Fruit fly (Drosophila melanogaster): ENCODE measurements around the gene Scgdelta.

DNA sequence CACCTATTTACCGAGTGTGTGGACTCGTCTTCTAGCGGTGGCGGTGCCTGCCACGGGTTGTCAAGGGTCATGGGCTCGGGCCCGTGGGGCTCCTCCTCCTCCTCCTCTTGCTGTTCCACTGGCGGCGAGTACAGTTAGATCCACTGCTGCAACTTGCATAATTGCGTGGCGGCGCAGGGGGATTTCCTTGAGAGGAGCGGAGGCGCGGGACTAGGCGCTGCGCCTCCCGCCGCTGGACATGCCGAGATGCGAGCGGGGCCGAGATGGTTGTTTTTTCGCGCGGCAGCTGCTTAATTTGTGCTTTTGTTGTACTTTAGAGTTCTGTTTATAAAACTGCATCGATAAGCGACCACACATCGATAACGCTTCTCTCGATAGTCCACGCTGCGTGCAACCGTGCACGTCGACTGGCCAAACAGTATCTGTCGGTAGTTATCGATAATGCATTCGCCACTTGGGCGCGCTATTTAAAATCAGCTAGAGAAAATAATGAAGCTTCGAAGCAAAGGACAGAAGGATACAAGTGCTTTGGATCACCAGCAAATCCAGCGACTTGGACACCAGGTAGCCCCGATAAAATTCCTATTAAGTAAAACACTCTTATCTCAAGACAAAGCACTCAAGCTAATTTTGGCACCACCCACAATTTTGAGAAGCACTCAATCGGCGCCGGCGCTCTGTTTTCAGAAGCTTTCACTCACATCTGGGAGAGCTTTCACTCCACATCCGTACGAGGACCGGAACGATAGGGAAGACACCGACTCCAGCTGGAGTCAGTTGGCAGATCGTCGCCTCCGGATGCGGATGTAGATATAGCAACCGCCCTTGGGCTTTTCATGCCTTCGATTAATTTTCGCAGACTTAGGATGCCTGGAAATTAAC, 58.1 kb downstream of the Scgdelta start, which contains the start of gene a6:
- TF ChIP-seq CG14655 (GFP tag; optimal IDR thresholded peaks at IDR 0.05) (no peak), CG13204 (GFP tag; optimal IDR thresholded peaks at IDR 0.05) (no peak), EcR (GFP tag; optimal IDR thresholded peaks at IDR 0.05) (no peak), CG4496 (GFP tag; IDR thresholded peaks at IDR 0.05) (no peak), Snoo (tag; optimal IDR thresholded peaks at IDR 0.05) (no peak), CG32121 (GFP tag; IDR thresholded peaks at IDR 0.05) (no peak), fd96Ca (GFP tag; IDR thresholded peaks at IDR 0.05) (peak; percentile 15; the same call in 1 of the 3 replicates), Ets98B (GFP tag; IDR thresholded peaks at IDR 0.05) (no peak), CG15710 (tag; optimal IDR thresholded peaks at IDR 0.05) (no peak), CG12605 (GFP tag; IDR thresholded peaks at IDR 0.05) (no peak), CG34367 (tag; optimal IDR thresholded peaks at IDR 0.05) (no peak), rn (GFP tag; IDR thresholded peaks at IDR 0.05) (no peak)
